Worm (Caenorhabditis elegans) whole organism, early embryonic: Measurements from ENCODE around the gene dcr-1.

Experiments used
- B0310.2 ChIP-seq: sonication (generic microtip); optimal IDR thresholded peaks from 2 replicates; lab custom pipeline; 2016; ENCODE audit warnings: mild to moderate bottlenecking, missing genetic modification characterization, missing compliant biosample characterization
- F13C5.2 ChIP-seq: sonication (generic microtip); optimal IDR thresholded peaks from 2 replicates; lab custom pipeline; 2017; ENCODE audit warnings: mild to moderate bottlenecking, missing genetic modification characterization, inconsistent platforms, missing compliant biosample characterization
- aly-1 ChIP-seq: sonication (generic microtip); optimal IDR thresholded peaks from 2 replicates; lab custom pipeline; 2016; ENCODE audit warnings: missing genetic modification characterization, missing compliant biosample characterization
- ama-1 ChIP-seq: fragments of 150-350 bp; optimal IDR thresholded peaks from 2 replicates; lab custom pipeline; 2014
- ceh-13 ChIP-seq: fragments of 200-800 bp; sonication (Bioruptor generic); optimal IDR thresholded peaks from 2 replicates; lab custom pipeline; 2018; ENCODE audit warnings: mild to moderate bottlenecking, missing genetic modification characterization, missing compliant biosample characterization
- ceh-36 ChIP-seq: sonication (generic microtip); optimal IDR thresholded peaks from 2 replicates; lab custom pipeline; 2016; ENCODE audit warnings: missing genetic modification characterization, inconsistent platforms, missing compliant biosample characterization
- ets-7 ChIP-seq: sonication (generic microtip); optimal IDR thresholded peaks from 2 replicates; lab custom pipeline; 2016; ENCODE audit warnings: missing genotype, missing genetic modification characterization, missing compliant biosample characterization
- flt-1 ChIP-seq: fragments of 200-800 bp; sonication (Bioruptor generic); IDR thresholded peaks from 2 replicates; pipeline ENCODE4 v1.3.6; 2022; ENCODE audit warnings: missing genetic modification characterization, missing compliant biosample characterization
- hmbx-1 ChIP-seq: sonication (generic microtip); optimal IDR thresholded peaks from 2 replicates; lab custom pipeline; 2016; ENCODE audit warnings: mild to moderate bottlenecking, missing genetic modification characterization, missing compliant biosample characterization
- pes-1 ChIP-seq: fragments of 200-800 bp; sonication (Bioruptor generic); IDR thresholded peaks from 2 replicates; pipeline ENCODE4 v1.3.6; 2022; ENCODE audit warnings: missing genetic modification reagents, missing genetic modification characterization, missing compliant biosample characterization
- scrt-1 ChIP-seq: fragments of 200-800 bp; sonication (Bioruptor generic); IDR thresholded peaks from 2 replicates; pipeline ENCODE4 v1.3.6; 2022; ENCODE audit warnings: missing genetic modification characterization, missing compliant biosample characterization
- sea-1 ChIP-seq: fragments of 200-800 bp; sonication (Bioruptor generic); conservative IDR thresholded peaks from 2 replicates; pipeline ENCODE4 v1.3.6; 2022; ENCODE audit warnings: missing genetic modification characterization, missing compliant biosample characterization
- tra-4 ChIP-seq: sonication (generic microtip); optimal IDR thresholded peaks from 2 replicates; lab custom pipeline; 2017; ENCODE audit warnings: missing genetic modification characterization, missing compliant biosample characterization

DNA sequence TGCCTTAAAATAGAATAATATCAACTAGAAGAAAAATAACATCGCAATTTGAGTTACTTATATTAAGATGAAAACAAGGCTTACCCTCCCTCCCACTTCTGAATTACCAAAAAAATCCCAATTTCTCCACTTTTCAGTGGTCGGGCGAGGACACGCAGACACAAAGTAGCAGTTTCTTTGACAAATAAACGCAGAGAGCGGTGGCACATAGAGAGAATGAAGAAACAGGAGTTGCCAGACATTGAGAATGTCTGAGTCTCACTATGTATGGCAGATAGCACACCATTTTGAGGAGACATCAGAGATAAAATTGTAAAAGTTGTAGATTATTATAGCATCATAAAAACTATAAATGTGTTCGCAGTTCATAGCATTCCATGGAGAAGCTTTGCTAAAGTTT, 45.2 kb upstream of the dcr-1 start:
- no peak for TF ChIP-seq sea-1
- no peak for TF ChIP-seq aly-1 (tag; lab: Kevin White, UChicago)
- TF ChIP-seq ceh-36 (tag; lab: Kevin White, UChicago) = no peak
- peak; percentile 62 for TF ChIP-seq F13C5.2 (tag; lab: Kevin White, UChicago)
- TF ChIP-seq tra-4 (tag; lab: Kevin White, UChicago) = no peak
- no peak for TF ChIP-seq B0310.2 (tag; lab: Kevin White, UChicago)
- TF ChIP-seq pes-1 (GFP tag; lab: Robert Waterston, UW) = no peak
- no peak for TF ChIP-seq hmbx-1 (tag; lab: Kevin White, UChicago)
- no peak for TF ChIP-seq flt-1
- no peak for TF ChIP-seq ceh-13 (GFP tag; lab: Kevin White, UChicago)
- TF ChIP-seq ets-7 (tag; lab: Kevin White, UChicago) = no peak
- TF ChIP-seq scrt-1 (GFP tag; lab: Robert Waterston, UW) = no peak
- TF ChIP-seq ama-1 (lab: Kevin White, UChicago) = no peak
